Worm (Caenorhabditis elegans): ENCODE measurements around the gene Y48G9A.6.
A peak's percentile ranks its signal among the peaks of the same experiment; 100 is the strongest.

Y48G9A.6 gene

ce11 chrIII:2105935-2106334 is 11.7 kb upstream of the Y48G9A.6 start:
- no peak for TF ChIP-seq R02D3.7 (tag; optimal IDR thresholded peaks at IDR 0.05)
- TF ChIP-seq fkh-2 (tag; optimal IDR thresholded peaks at IDR 0.05) = no peak
- TF ChIP-seq tbx-2 (tag; optimal IDR thresholded peaks at IDR 0.05) = no peak
- no peak for TF ChIP-seq nhr-28 (tag; optimal IDR thresholded peaks at IDR 0.05)
- no peak for TF ChIP-seq unc-62 (GFP tag; optimal IDR thresholded peaks at IDR 0.05)
- no peak for TF ChIP-seq fos-1 (tag; optimal IDR thresholded peaks at IDR 0.05)
- no peak for TF ChIP-seq aly-2 (tag; optimal IDR thresholded peaks at IDR 0.05)
- no peak for TF ChIP-seq hmg-11 (tag; optimal IDR thresholded peaks at IDR 0.05)
- TF ChIP-seq lin-15B (tag; optimal IDR thresholded peaks at IDR 0.05) = no peak
- no peak for TF ChIP-seq unc-39 (tag; optimal IDR thresholded peaks at IDR 0.05)
- TF ChIP-seq nfya-1 (tag; optimal IDR thresholded peaks at IDR 0.05; ENCODE audit: insufficient read depth) = no peak
- no peak for TF ChIP-seq nhr-77 (tag; optimal IDR thresholded peaks at IDR 0.05)
- TF ChIP-seq elt-1 (tag; optimal IDR thresholded peaks at IDR 0.05) = no peak

- TF ChIP-seq tbx-2 (tag; optimal IDR thresholded peaks at IDR 0.05) (no peak), snpc-4 (tag; optimal IDR thresholded peaks at IDR 0.05) (no peak), elt-1 (tag; optimal IDR thresholded peaks at IDR 0.05) (no peak), ama-1 (optimal IDR thresholded peaks at IDR 0.05) (no peak), nhr-77 (tag; optimal IDR thresholded peaks at IDR 0.05) (no peak), aly-2 (tag; optimal IDR thresholded peaks at IDR 0.05) (no peak)
Observed at ce11 chrIII:2110249-2110648, 7.4 kb upstream of the Y48G9A.6 start, which contains the start of gene Y48G9A.7. Gene Y48G9A.7 (plus strand): TSS chrIII:2110549.

- TF ChIP-seq lin-39 (tag; optimal IDR thresholded peaks at IDR 0.05) = no peak
- TF ChIP-seq nhr-67 (tag; optimal IDR thresholded peaks at IDR 0.05) = no peak
- TF ChIP-seq fkh-2 (tag; optimal IDR thresholded peaks at IDR 0.05) = no peak
- no peak for TF ChIP-seq nfya-1 (tag; optimal IDR thresholded peaks at IDR 0.05; ENCODE audit: insufficient read depth)
- TF ChIP-seq lsy-12 (tag; optimal IDR thresholded peaks at IDR 0.05) = no peak
- no peak for TF ChIP-seq mml-1 (tag; optimal IDR thresholded peaks at IDR 0.05)
- no peak for TF ChIP-seq unc-62 (GFP tag; optimal IDR thresholded peaks at IDR 0.05)
- TF ChIP-seq tbx-2 (tag; optimal IDR thresholded peaks at IDR 0.05) = no peak
- TF ChIP-seq ZK546.5 (tag; optimal IDR thresholded peaks at IDR 0.05) = no peak
- TF ChIP-seq daf-12 (tag; optimal IDR thresholded peaks at IDR 0.05) = no peak
- no peak for TF ChIP-seq ama-1 (optimal IDR thresholded peaks at IDR 0.05)
- no peak for TF ChIP-seq nhr-12 (tag; optimal IDR thresholded peaks at IDR 0.05)
- no peak for TF ChIP-seq mdl-1 (tag; optimal IDR thresholded peaks at IDR 0.05)
- TF ChIP-seq nhr-77 (tag; optimal IDR thresholded peaks at IDR 0.05) = no peak
Observed at ce11 chrIII:2111376-2111775, 6.3 kb upstream of the Y48G9A.6 start.

ce11 chrIII:2112009-2112408 is 5.6 kb upstream of the Y48G9A.6 start:
- TF ChIP-seq aly-2 (tag; optimal IDR thresholded peaks at IDR 0.05) = no peak
- no peak for TF ChIP-seq mdl-1 (tag; optimal IDR thresholded peaks at IDR 0.05)
- no peak for TF ChIP-seq ceh-16 (tag; optimal IDR thresholded peaks at IDR 0.05)
- TF ChIP-seq eor-1 (tag; optimal IDR thresholded peaks at IDR 0.05) = no peak
- TF ChIP-seq snpc-4 (tag; optimal IDR thresholded peaks at IDR 0.05) = no peak
- no peak for TF ChIP-seq ceh-28 (tag; optimal IDR thresholded peaks at IDR 0.05)
- TF ChIP-seq nhr-25 (tag; optimal IDR thresholded peaks at IDR 0.05) = no peak
- no peak for TF ChIP-seq nhr-77 (tag; optimal IDR thresholded peaks at IDR 0.05)
- TF ChIP-seq egl-5 (tag; optimal IDR thresholded peaks at IDR 0.05) = no peak
- no peak for TF ChIP-seq R02D3.7 (tag; optimal IDR thresholded peaks at IDR 0.05)
- no peak for TF ChIP-seq egl-27 (tag; optimal IDR thresholded peaks at IDR 0.05)
- TF ChIP-seq nhr-76 (tag; optimal IDR thresholded peaks at IDR 0.05) = no peak
- no peak for TF ChIP-seq fos-1 (tag; optimal IDR thresholded peaks at IDR 0.05)

- peak; percentile 99 for TF ChIP-seq ceh-28 (tag; optimal IDR thresholded peaks at IDR 0.05)
- no peak for TF ChIP-seq nhr-237 (tag; optimal IDR thresholded peaks at IDR 0.05)
Observed at ce11 chrIII:2112601-2113176, 5.0 kb upstream of the Y48G9A.6 start.

ce11 chrIII:2115322-2115721 is 2.3 kb upstream of the Y48G9A.6 start:
- TF ChIP-seq ama-1 (optimal IDR thresholded peaks at IDR 0.05) = no peak
- TF ChIP-seq ceh-28 (tag; optimal IDR thresholded peaks at IDR 0.05) = peak; percentile 54
- TF ChIP-seq nhr-237 (tag; optimal IDR thresholded peaks at IDR 0.05) = no peak

Data from whole organism, L3 larva.